Worm (Caenorhabditis elegans): Measurements from ENCODE around the gene B0250.8.

ce11 chrV:20486549-20486948 is 16.3 kb upstream of the B0250.8 start:
- TF ChIP-seq ttx-3 (tag; optimal IDR thresholded peaks at IDR 0.05) (no peak), nfya-1 (tag; optimal IDR thresholded peaks at IDR 0.05) (no peak), pha-4 (tag; optimal IDR thresholded peaks at IDR 0.05) (no peak), dve-1 (tag; optimal IDR thresholded peaks at IDR 0.05) (no peak), npax-4 (tag; optimal IDR thresholded peaks at IDR 0.05) (no peak), ama-1 (optimal IDR thresholded peaks at IDR 0.05) (no peak), ceh-9 (tag; optimal IDR thresholded peaks at IDR 0.05) (no peak), unc-3 (GFP tag; conservative IDR thresholded peaks at IDR 0.05) (no peak), unc-3 (tag; optimal IDR thresholded peaks at IDR 0.05) (no peak)

Data from whole organism, late embryonic.